Fruit fly (Drosophila melanogaster): ENCODE results near the gene Tm1.

dm6 chr3R:15268426-15268825 lies 9.6 kb upstream of the Tm1 start, which contains the start of the genes CG14864 and Zip88E:
- TF ChIP-seq psq (optimal IDR thresholded peaks at IDR 0.05): no peak
- TF ChIP-seq usp (GFP tag; optimal IDR thresholded peaks at IDR 0.05): no peak
- TF ChIP-seq Dll (optimal IDR thresholded peaks at IDR 0.05): no peak
- TF ChIP-seq EcR (GFP tag; optimal IDR thresholded peaks at IDR 0.05): no peak
